Worm (Caenorhabditis elegans) whole organism, L3 larva: ENCODE data around the gene glt-1.

Experiments used
- egl-27 ChIP-seq: sonication (generic microtip); optimal IDR thresholded peaks from 4 replicates; lab custom pipeline; 2017; ENCODE audit warnings: missing biosample characterization, missing genetic modification reagents, missing genetic modification characterization
- jun-1 ChIP-seq: fragments of 150-350 bp; optimal IDR thresholded peaks from 2 replicates; lab custom pipeline; 2014; ENCODE audit warnings: missing biosample characterization, missing genetic modification reagents, missing genetic modification characterization
- zag-1 ChIP-seq: fragments of 150-350 bp; optimal IDR thresholded peaks from 2 replicates; lab custom pipeline; 2014; ENCODE audit warnings: missing biosample characterization, missing genetic modification characterization
- ztf-11 ChIP-seq: fragments of 150-350 bp; optimal IDR thresholded peaks from 2 replicates; lab custom pipeline; 2014; ENCODE audit warnings: missing biosample characterization, missing genetic modification characterization

ce11 chrX:3494634-3495033, 1.2 kb upstream of the glt-1 start:
- TF ChIP-seq zag-1 (no peak), egl-27 (no peak), ztf-11 (tag; lab: Kevin White, UChicago) (no peak), jun-1 (tag; lab: Kevin White, UChicago) (no peak)
